Worm (Caenorhabditis elegans) whole organism, young adult: ENCODE results near the gene srbc-62.

Experiments used
- bed-2 ChIP-seq: fragments of 200-800 bp; sonication (Bioruptor generic); IDR thresholded peaks from 2 replicates; pipeline ENCODE4 v1.3.6; 2022; ENCODE audit warnings: missing genetic modification reagents, missing genetic modification characterization, missing compliant biosample characterization
- ccch-3 ChIP-seq: fragments of 200-800 bp; sonication (Bioruptor generic); optimal IDR thresholded peaks from 2 replicates; lab custom pipeline; 2018; ENCODE audit warnings: mild to moderate bottlenecking, missing genetic modification characterization, missing compliant biosample characterization
- lsy-27 ChIP-seq: sonication (generic microtip); optimal IDR thresholded peaks from 2 replicates; lab custom pipeline; 2017; ENCODE audit warnings: missing genetic modification characterization, mild to moderate bottlenecking, missing compliant biosample characterization, antibody characterized with exemption, missing genotype, borderline replicate concordance; ENCODE audit not compliant: insufficient read depth
- nfya-1 ChIP-seq: sonication (generic microtip); optimal IDR thresholded peaks from 2 replicates; lab custom pipeline; 2017; ENCODE audit warnings: antibody characterized with exemption, missing compliant biosample characterization, missing genetic modification characterization, borderline replicate concordance; ENCODE audit not compliant: insufficient read depth
- unc-130 ChIP-seq: sonication (generic microtip); optimal IDR thresholded peaks from 2 replicates; lab custom pipeline; 2016; ENCODE audit warnings: missing genetic modification reagents, missing genetic modification characterization, missing compliant biosample characterization
- unc-62 ChIP-seq: fragments of 150-350 bp; optimal IDR thresholded peaks from 2 replicates; lab custom pipeline; 2014; ENCODE audit warnings: missing biosample characterization, missing genetic modification reagents, missing genetic modification characterization
- xnd-1 ChIP-seq: sonication (generic microtip); optimal IDR thresholded peaks from 2 replicates; lab custom pipeline; 2016; ENCODE audit warnings: missing genotype, missing genetic modification reagents, missing genetic modification characterization, missing compliant biosample characterization
- ztf-18 ChIP-seq: sonication (generic microtip); optimal IDR thresholded peaks from 2 replicates; lab custom pipeline; 2016; ENCODE audit warnings: missing genotype, mild to moderate bottlenecking, missing genetic modification characterization, missing compliant biosample characterization

- TF ChIP-seq xnd-1 (tag; lab: Kevin White, UChicago) (no peak), bed-2 (GFP tag; lab: Robert Waterston, UW) (no peak), ztf-18 (tag; lab: Kevin White, UChicago) (no peak), unc-130 (no peak), lsy-27 (tag; lab: Kevin White, UChicago) (no peak), nfya-1 (no peak), ccch-3 (GFP tag; lab: Kevin White, UChicago) (no peak), unc-62 (GFP tag; lab: Kevin White, UChicago) (no peak)
These were observed 43.6 kb downstream of the srbc-62 start for ce11 chrV:17261385-17261784.
